Worm (Caenorhabditis elegans) whole organism, L4/young adult: ENCODE results near the gene F54D10.7.
A peak's percentile ranks its signal among the peaks of the same experiment; 100 is the strongest.
"Not testable (repeated sequence)": the region's sequence is repeated elsewhere in the genome, so short reads cannot be mapped to it uniquely, and the experiment has no call there.

ENCODE experiments used
- W03F9.2 ChIP-seq: fragments of 150-350 bp; optimal IDR thresholded peaks from 2 replicates; lab custom pipeline; 2014; ENCODE audit warnings: missing biosample characterization, missing genetic modification characterization
- dao-5 ChIP-seq: sonication (generic microtip); optimal IDR thresholded peaks from 2 replicates; lab custom pipeline; 2016; ENCODE audit warnings: missing genotype, missing genetic modification characterization, moderate library complexity, missing compliant biosample characterization
- him-1 ChIP-seq: sonication (generic microtip); optimal IDR thresholded peaks from 2 replicates; lab custom pipeline; 2016; ENCODE audit warnings: missing genotype, missing genetic modification reagents, missing genetic modification characterization, missing compliant biosample characterization

Gene F54D10.7

DNA sequence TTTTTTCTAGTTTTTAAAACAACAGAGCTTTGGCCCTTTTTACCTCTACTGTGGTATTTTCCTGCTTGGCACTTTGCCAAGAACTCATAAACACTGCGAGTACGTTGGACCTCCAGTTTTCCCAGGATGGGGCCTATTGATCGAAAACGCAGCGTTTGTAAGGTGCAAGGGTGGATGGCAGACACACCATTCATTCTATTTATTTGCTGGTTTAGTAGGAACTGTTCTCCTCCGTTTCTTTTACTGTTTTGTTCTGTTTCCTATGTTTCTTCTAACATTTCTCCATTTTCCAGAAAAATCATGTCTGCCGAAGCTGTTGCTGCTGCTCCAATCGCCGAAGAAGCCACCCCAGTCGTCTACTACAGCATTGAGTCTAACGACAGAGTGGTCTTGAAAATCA, 2.8 kb upstream of the F54D10.7 start, which contains the start of gene skr-15:
Gene skr-15, plus strand, starts transcription at position 301 of the 400 bp plus-strand sequence.
- no peak for TF ChIP-seq dao-5 (tag; lab: Kevin White, UChicago)
- TF ChIP-seq W03F9.2 (tag; lab: Kevin White, UChicago) = no peak

DNA sequence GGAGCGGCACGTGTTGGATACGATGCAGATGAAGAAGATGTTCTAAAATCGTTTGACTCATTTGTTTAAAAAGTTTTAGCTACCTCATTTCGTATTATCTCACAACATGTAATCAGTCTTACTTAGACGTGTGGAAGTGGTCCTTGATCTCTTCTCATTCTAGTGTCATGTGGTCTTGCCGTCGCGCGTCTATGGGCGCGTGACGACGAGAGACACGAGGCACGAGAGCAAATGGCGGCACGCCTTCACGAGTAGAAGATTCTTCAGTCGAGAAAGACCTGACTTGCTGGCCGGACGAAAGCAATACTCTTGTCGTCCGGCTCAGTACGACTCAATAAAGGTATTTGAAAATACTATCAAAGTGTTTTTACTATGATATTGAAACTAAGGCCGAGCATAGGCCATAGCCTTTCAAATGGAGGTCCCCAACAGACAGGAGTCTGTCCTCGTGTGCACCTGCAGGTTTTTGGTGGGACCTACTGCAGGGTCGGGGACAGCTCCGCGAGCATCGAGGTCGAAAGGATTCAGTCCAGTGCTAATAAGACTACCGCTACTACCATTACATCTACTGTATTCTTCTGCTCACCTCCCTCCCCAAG, 4.7 kb downstream of the F54D10.7 start, which contains the start of gene fbxa-24:
Gene fbxa-24, plus strand, starts transcription at position 276 of the 599 bp plus-strand sequence.
- not testable (repeated sequence) for TF ChIP-seq W03F9.2, him-1, dao-5 (tag; lab: Kevin White, UChicago)

DNA sequence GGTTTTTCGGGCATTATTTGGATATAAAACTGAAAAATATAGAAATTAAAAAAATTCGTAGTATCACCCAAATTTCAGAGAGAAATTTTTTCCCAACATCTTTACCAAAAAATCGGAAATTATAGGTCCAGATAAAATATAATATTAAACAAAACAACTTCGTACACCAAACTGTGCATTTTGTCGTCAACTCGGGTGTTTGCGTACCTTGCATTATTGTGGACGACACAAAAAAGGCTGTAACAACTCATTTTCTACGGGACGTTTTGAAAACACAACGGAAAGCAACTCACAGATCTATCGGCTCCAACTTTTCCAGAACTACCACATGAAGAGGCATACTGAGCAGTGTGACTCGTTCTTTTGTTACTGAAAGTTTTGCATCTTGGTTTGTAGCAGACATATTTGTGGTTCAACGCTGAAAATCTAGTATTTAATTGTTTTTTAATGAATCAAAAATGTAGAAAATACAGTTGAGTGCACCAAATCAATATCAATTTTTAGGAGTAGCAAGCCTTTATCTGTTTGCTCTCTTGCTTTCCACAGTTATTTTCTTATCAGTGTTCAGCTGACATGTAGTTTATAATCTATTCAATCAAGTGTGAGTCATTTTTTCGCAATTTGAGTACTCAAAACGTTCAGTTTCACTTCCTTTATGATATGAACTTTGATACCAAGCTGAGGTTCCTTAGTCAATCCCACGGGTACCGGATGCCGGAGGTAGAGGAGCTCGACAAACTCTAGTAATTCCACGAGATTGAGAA, 5.5 kb downstream of the F54D10.7 start:
- TF ChIP-seq dao-5 (tag; lab: Kevin White, UChicago) (no peak), W03F9.2 (tag; lab: Kevin White, UChicago) (no peak), him-1 (tag; lab: Kevin White, UChicago) (no peak)

DNA sequence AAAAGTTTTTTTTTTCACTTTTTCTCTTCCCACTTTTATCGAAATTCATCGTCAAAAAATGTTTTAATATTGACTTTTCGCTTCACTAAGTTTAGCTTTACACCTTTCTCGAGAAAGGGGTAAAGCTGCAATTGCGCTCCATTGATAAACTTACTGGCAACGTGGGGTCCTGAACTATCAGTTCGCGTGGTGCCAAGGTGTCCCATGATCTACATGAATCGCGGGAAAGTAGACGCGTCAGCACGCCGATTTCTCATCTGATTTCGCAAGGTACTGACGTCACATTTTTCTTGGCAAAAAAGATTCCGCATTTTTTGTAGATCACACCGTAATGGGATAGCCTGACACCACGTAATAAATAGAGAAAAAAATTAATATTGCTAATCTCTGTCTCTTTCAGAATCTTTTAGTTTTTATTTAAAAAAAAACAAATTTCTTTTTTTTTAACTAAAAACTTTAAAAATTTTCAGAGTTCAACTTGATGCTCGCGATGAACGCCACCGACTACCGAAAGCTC, 9.2 kb downstream of the F54D10.7 start, which contains the start of gene lido-15:
Gene lido-15, plus strand, starts transcription at position 467 of the 517 bp plus-strand sequence.
- TF ChIP-seq him-1 (tag; lab: Kevin White, UChicago) (no peak), dao-5 (tag; lab: Kevin White, UChicago) (no peak), W03F9.2 (tag; lab: Kevin White, UChicago) (no peak)

DNA sequence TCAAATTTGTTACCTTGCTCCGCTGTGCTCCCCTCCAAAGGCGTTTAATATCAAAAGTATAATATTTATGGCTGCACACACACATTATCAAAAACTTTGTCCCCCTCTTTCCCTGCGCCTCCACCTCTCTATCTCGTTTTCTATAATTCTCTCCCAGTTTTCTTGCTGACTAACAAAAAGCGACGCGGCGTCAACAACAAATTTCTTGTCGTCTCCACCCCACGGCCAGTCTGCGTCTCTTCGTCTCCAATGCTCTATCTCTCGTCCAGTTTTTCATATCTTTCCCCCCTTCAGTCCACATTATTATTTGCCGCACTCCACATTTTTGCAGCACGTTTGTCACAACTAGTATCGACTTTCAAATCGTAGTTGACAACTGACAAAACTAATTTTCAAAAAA, 10.5 kb downstream of the F54D10.7 start:
- no peak for TF ChIP-seq dao-5 (tag; lab: Kevin White, UChicago)
- TF ChIP-seq him-1 (tag; lab: Kevin White, UChicago) = no peak
- no peak for TF ChIP-seq W03F9.2 (tag; lab: Kevin White, UChicago)

DNA sequence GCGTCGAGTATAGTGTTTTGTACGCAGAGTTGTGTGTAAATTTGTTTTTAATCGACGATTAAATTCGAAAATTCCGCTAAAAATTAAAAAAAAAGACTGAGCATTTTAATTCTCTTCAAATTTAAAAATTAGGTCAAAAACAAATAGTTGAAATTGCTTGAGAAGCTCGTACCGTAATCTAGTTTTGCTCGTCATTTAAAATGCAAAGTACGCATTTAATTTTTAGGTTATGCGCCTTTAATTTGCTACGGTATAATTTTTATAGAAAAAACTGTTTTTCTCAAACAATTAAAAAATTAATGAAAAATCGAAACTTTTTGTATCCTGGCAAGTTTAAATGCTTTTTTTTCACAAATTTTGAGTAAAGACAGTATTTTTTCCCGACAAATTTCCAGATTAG, 12.5 kb downstream of the F54D10.7 start:
- TF ChIP-seq him-1 (tag; lab: Kevin White, UChicago) (no peak), dao-5 (tag; lab: Kevin White, UChicago) (no peak), W03F9.2 (tag; lab: Kevin White, UChicago) (no peak)

DNA sequence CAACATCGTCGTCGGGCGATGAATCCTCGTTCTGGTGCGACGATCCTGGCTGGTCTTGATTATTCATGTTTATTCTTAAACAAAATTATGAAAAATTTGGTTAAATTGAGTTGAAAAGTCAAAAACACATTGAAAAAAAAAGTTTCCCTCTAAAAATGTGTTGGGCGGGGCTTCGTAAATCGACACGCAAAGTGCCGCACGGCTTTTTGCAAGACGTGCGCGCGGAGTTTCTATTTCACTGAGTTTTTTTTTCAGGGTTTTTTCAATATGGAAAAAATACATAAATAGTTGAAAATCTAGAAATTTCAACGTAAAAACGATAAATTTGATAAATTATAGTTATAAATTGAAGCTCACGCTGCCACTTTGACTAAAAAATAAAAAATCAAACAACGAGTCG, 13.0 kb downstream of the F54D10.7 start, which contains the start of gene F54D10.5:
Gene F54D10.5, minus strand, starts transcription at position 74 of the 400 bp plus-strand sequence.
- TF ChIP-seq dao-5 (tag; lab: Kevin White, UChicago) = no peak
- TF ChIP-seq W03F9.2 (tag; lab: Kevin White, UChicago) = peak; percentile 83

DNA sequence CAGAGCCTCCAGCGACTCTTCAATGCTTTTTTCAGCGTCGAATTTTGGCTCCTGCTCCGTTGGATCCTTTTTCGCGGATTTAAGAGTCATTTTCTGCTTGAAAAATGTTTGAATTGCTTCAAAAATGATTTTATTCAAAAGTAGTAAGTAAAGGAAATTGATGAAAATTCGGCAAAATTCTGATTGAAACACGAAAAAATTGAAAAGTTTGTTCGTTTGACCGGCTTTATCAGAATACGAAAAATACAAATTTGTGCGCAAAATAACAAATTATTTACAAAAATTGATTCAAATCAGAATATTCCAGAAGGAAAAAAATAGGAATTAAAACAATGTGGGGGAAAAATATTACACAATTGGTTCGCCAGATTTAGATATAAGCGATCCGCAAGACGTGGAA, 14.1 kb downstream of the F54D10.7 start, which contains the start of gene F54D10.4:
Gene F54D10.4, minus strand, starts transcription at position 101 of the 400 bp plus-strand sequence.
- no peak for TF ChIP-seq him-1 (tag; lab: Kevin White, UChicago)
- TF ChIP-seq W03F9.2 (tag; lab: Kevin White, UChicago) = no peak
- TF ChIP-seq dao-5 (tag; lab: Kevin White, UChicago) = no peak

DNA sequence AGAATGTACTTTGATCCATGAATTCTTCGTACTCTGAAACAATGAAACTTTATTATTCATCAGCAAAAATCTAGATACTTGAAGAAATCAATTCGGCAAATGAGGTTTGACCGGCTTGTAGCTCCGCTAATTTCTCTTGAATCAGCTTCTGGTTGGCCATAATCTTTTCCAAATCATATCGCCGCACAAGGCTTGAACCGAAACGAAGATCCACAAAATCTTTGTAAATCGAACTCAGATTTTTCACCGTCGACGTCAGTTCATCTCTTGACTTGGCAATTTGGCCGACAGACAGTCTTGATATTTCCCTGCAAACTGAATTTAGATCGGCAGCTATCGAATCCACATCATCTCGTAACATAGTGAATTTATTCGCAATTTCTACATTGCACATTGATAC, 15.6 kb downstream of the F54D10.7 start:
- TF ChIP-seq dao-5 (tag; lab: Kevin White, UChicago) = no peak
- TF ChIP-seq him-1 (tag; lab: Kevin White, UChicago) = no peak
- TF ChIP-seq W03F9.2 (tag; lab: Kevin White, UChicago) = no peak

DNA sequence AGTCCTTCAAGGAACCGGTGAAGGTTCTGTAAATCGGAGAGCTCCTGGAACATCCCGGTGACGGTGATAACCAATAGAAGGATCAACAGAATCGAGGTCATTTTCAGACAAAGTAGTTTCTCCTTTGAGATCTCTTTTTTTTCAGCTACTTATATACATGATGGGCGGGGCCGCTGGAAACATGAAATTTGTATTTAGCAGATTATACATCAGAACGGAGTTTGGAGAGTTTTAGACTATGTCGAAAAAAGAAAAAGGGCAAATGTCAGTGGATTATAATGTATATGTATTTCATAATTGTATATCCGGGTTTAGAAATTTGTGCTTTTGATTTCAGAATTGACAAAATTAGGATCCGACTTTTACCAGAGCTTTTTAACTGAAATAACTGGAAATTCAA, 17.9 kb downstream of the F54D10.7 start, which contains the start of gene ins-32:
Gene ins-32, minus strand, starts transcription at position 101 of the 400 bp plus-strand sequence.
- TF ChIP-seq W03F9.2 (tag; lab: Kevin White, UChicago) (no peak), dao-5 (tag; lab: Kevin White, UChicago) (no peak), him-1 (tag; lab: Kevin White, UChicago) (no peak)

DNA sequence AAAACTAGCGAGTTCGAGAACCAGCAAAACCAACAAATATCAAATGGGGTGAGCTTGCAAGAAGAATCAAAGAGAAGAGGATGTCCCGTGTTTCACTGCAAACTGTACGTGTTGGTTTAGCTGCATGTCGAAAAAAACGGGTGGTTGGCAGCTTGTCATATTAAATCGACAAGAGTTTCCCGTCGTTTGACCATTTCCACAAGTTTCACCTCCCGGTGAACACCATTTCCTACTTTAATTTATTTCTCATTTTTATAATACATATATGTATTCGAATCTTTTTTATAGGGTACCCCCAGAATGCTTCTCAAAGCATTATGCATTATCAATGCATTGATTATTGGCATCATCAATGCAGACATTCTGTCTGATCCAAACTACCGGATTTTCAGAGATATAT, 25.8 kb downstream of the F54D10.7 start, which contains the start of gene Y8A9A.2:
Gene Y8A9A.2, plus strand, starts transcription at position 301 of the 400 bp plus-strand sequence.
- no peak for TF ChIP-seq W03F9.2 (tag; lab: Kevin White, UChicago)
- no peak for TF ChIP-seq dao-5 (tag; lab: Kevin White, UChicago)
- TF ChIP-seq him-1 (tag; lab: Kevin White, UChicago) = no peak

DNA sequence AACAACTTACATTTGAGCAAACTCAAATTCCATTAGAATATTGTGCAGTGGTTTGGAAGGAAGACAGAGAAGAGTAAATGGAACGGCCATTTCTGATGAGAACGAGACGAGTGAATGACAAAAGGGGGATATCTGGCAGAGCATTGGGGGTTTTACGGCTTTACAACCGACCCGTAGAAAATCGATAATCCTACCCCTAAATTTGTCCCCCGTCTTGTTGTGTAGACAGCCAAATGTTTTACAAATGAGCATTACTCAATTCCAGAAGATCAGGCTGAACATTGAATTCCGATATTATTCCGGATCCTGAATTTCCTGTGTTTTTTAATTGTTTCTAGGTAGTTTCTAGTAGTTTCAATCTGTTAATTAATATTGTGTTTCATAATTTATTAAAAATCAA, 27.8 kb downstream of the F54D10.7 start, which contains the start of gene fbxb-99:
Gene fbxb-99, minus strand, starts transcription at position 101 of the 400 bp plus-strand sequence.
- no peak for TF ChIP-seq W03F9.2 (tag; lab: Kevin White, UChicago)
- TF ChIP-seq dao-5 (tag; lab: Kevin White, UChicago) = no peak
- TF ChIP-seq him-1 (tag; lab: Kevin White, UChicago) = no peak
